Fruit fly (Drosophila melanogaster): ENCODE results near the gene Sbat.

The Sbat gene

DNA sequence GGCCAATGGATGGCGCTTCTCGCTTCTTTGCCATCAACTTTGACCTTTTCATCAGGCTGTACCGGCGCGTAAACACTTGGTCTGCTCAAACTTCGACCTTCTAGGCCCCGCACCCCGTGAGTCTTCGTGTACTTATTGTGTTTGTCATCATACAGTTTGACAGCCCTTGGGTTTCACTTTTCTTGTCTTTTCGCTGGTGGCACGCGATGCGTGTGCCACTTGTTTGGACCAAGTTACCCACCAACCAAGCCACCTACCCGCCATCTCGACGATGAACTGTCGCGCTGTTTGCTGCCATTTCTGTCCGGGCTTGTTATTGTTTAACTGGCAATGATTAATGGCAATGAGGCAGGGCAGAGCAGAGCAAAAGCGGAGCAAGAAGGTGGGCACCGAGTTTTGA, 29.6 kb downstream of the Sbat start (continued):
- TF ChIP-seq CG3407 (GFP tag; optimal IDR thresholded peaks at IDR 0.05) (no peak), Dbx (GFP tag; IDR thresholded peaks at IDR 0.05) (0 out of 3 replicates have a peak, but pooled peaks have one; percentile 14), stc (GFP tag; IDR thresholded peaks at IDR 0.05) (0 out of 2 replicates have a peak, but pooled peaks have one; percentile 8), fd3F (GFP tag; optimal IDR thresholded peaks at IDR 0.05) (no peak), eyg (GFP tag; optimal IDR thresholded peaks at IDR 0.05) (no peak), Hr78 (GFP tag; optimal IDR thresholded peaks at IDR 0.05) (peak in 1 of 2 experiments; percentile 88), CG12391 (tag; optimal IDR thresholded peaks at IDR 0.05) (no peak), mirr (GFP tag; optimal IDR thresholded peaks at IDR 0.05) (peak; percentile 12), CG13775 (GFP tag; optimal IDR thresholded peaks at IDR 0.05) (no peak)

- TF ChIP-seq Hmx (GFP tag; optimal IDR thresholded peaks at IDR 0.05) (no peak), CG8290 (GFP tag; optimal IDR thresholded peaks at IDR 0.05) (no peak), CG8290 (tag; optimal IDR thresholded peaks at IDR 0.05) (no peak), CG42726 (GFP tag; IDR thresholded peaks at IDR 0.05; ENCODE audit: partially characterized antibody) (no peak), CG2712 (tag; optimal IDR thresholded peaks at IDR 0.05) (no peak), D (optimal IDR thresholded peaks at IDR 0.05) (no peak), D (GFP tag; optimal IDR thresholded peaks at IDR 0.05) (no peak), NC2β (GFP tag; optimal IDR thresholded peaks at IDR 0.05) (no peak), wor (GFP tag; IDR thresholded peaks at IDR 0.05) (no peak), sens (GFP tag) (peak; percentile 61), Fer3 (tag; optimal IDR thresholded peaks at IDR 0.05) (no peak), crol (GFP tag; IDR thresholded peaks at IDR 0.05) (no peak), ind (GFP tag; optimal IDR thresholded peaks at IDR 0.05) (no peak), dan (GFP tag; IDR thresholded peaks at IDR 0.05) (no peak), CG7839 (tag; optimal IDR thresholded peaks at IDR 0.05) (no peak), CG10431 (GFP tag; optimal IDR thresholded peaks at IDR 0.05) (peak; percentile 48), wdn (GFP tag; IDR thresholded peaks at IDR 0.05) (no peak), CG13287 (GFP tag; IDR thresholded peaks at IDR 0.05; ENCODE audit: partially characterized antibody) (no peak), CG11560 (tag; IDR thresholded peaks at IDR 0.05) (no peak), CG12659 (GFP tag; optimal IDR thresholded peaks at IDR 0.05) (no peak), CG5180 (GFP tag; optimal IDR thresholded peaks at IDR 0.05) (peak; percentile 50), Dp (GFP tag; optimal IDR thresholded peaks at IDR 0.05) (no peak), gcm (GFP tag; optimal IDR thresholded peaks at IDR 0.05) (no peak), CG2678 (tag; optimal IDR thresholded peaks at IDR 0.05) (no peak), CG34376 (GFP tag; optimal IDR thresholded peaks at IDR 0.05) (no peak), seq (GFP tag; IDR thresholded peaks at IDR 0.05) (no peak), sim (GFP tag; IDR thresholded peaks at IDR 0.05) (no peak), ken (GFP tag; IDR thresholded peaks at IDR 0.05) (no peak), ftz-f1 (GFP tag; optimal IDR thresholded peaks at IDR 0.05) (peak; percentile 73), CG17612 (GFP tag; IDR thresholded peaks at IDR 0.05) (no peak), CG43689 (GFP tag; IDR thresholded peaks at IDR 0.05) (no peak), h (optimal IDR thresholded peaks at IDR 0.05) (no peak), esg (GFP tag; conservative IDR thresholded peaks at IDR 0.05) (no peak), C15 (GFP tag; IDR thresholded peaks at IDR 0.05) (no peak), ase (GFP tag; IDR thresholded peaks at IDR 0.05) (no peak), Max (GFP tag; optimal IDR thresholded peaks at IDR 0.05) (no peak), D19B (GFP tag; optimal IDR thresholded peaks at IDR 0.05) (no peak), sob (GFP tag; IDR thresholded peaks at IDR 0.05) (no peak), nom (GFP tag; optimal IDR thresholded peaks at IDR 0.05) (peak; percentile 43), crp (GFP tag; optimal IDR thresholded peaks at IDR 0.05) (no peak), CG13894 (tag; optimal IDR thresholded peaks at IDR 0.05) (no peak), fru (optimal IDR thresholded peaks at IDR 0.05) (no peak)
These were observed 30.5 kb downstream of the Sbat start for dm6 chr2L:2908440-2909154.
